Worm (Caenorhabditis elegans): Measurements from ENCODE around the gene F13H8.12.

Gene F13H8.12

ce11 chrII:6235432-6236092, 26.8 kb upstream of the F13H8.12 start, which contains the start of gene T24H7.9:
Gene T24H7.9 (minus strand): TSS chrII:6235505.
- TF ChIP-seq ceh-48 (tag; optimal IDR thresholded peaks at IDR 0.05) (no peak), pax-1 (tag; optimal IDR thresholded peaks at IDR 0.05) (no peak), lin-11 (tag; optimal IDR thresholded peaks at IDR 0.05) (no peak), ahr-1 (tag; optimal IDR thresholded peaks at IDR 0.05) (no peak), ceh-45 (GFP tag; IDR thresholded peaks at IDR 0.05) (no peak), fax-1 (tag; optimal IDR thresholded peaks at IDR 0.05) (no peak), ceh-31 (tag; optimal IDR thresholded peaks at IDR 0.05) (no peak), ref-2 (tag; optimal IDR thresholded peaks at IDR 0.05) (no peak), madf-2 (tag; optimal IDR thresholded peaks at IDR 0.05) (no peak), pha-4 (tag; optimal IDR thresholded peaks at IDR 0.05) (no peak), ttx-3 (tag; optimal IDR thresholded peaks at IDR 0.05) (no peak), pha-2 (tag; optimal IDR thresholded peaks at IDR 0.05) (no peak), pag-3 (tag; optimal IDR thresholded peaks at IDR 0.05; ENCODE audit: borderline replicate concordance) (no peak), pqm-1 (tag; optimal IDR thresholded peaks at IDR 0.05) (no peak), ets-4 (tag; optimal IDR thresholded peaks at IDR 0.05) (no peak), che-1 (tag; optimal IDR thresholded peaks at IDR 0.05) (no peak), sox-2 (GFP tag; IDR thresholded peaks at IDR 0.05) (no peak)

- no peak for TF ChIP-seq elt-4 (tag; optimal IDR thresholded peaks at IDR 0.05)
- peak; percentile 45 for TF ChIP-seq hlh-30 (tag; optimal IDR thresholded peaks at IDR 0.05; ENCODE audit: insufficient read depth)
- TF ChIP-seq ceh-34 (tag; optimal IDR thresholded peaks at IDR 0.05) = peak; percentile 11
- peak; percentile 62 for TF ChIP-seq ceh-18 (tag; optimal IDR thresholded peaks at IDR 0.05)
- peak; percentile 33 for TF ChIP-seq tbx-2 (tag; optimal IDR thresholded peaks at IDR 0.05)
- TF ChIP-seq hlh-13 (GFP tag; optimal IDR thresholded peaks at IDR 0.05) = no peak
- TF ChIP-seq sox-2 (GFP tag; IDR thresholded peaks at IDR 0.05) = no peak
- TF ChIP-seq K02D7.2 (tag; optimal IDR thresholded peaks at IDR 0.05) = no peak
- TF ChIP-seq unc-3 (GFP tag; conservative IDR thresholded peaks at IDR 0.05) = no peak
- TF ChIP-seq unc-3 (tag; optimal IDR thresholded peaks at IDR 0.05) = no peak
These were observed 26.0 kb upstream of the F13H8.12 start for ce11 chrII:6236093-6236945.

ce11 chrII:6241758-6242157, 20.6 kb upstream of the F13H8.12 start, which contains the start of gene T24H7.8:
Gene T24H7.8 (plus strand): TSS chrII:6242058.
- TF ChIP-seq ref-2 (tag; optimal IDR thresholded peaks at IDR 0.05) = no peak
- TF ChIP-seq nhr-11 (tag; optimal IDR thresholded peaks at IDR 0.05) = no peak
- no peak for TF ChIP-seq F13H6.1 (tag; optimal IDR thresholded peaks at IDR 0.05)
- TF ChIP-seq lin-11 (tag; optimal IDR thresholded peaks at IDR 0.05) = no peak
- no peak for TF ChIP-seq ceh-9 (tag; optimal IDR thresholded peaks at IDR 0.05)
- no peak for TF ChIP-seq K09A11.1 (tag; optimal IDR thresholded peaks at IDR 0.05; ENCODE audit: insufficient read depth)
- TF ChIP-seq mec-3 (tag; optimal IDR thresholded peaks at IDR 0.05; ENCODE audit: borderline replicate concordance) = no peak

- TF ChIP-seq tbx-7 (tag; optimal IDR thresholded peaks at IDR 0.05) = no peak
- TF ChIP-seq lim-6 (tag; optimal IDR thresholded peaks at IDR 0.05) = no peak
- no peak for TF ChIP-seq pag-3 (tag; optimal IDR thresholded peaks at IDR 0.05; ENCODE audit: borderline replicate concordance)
- no peak for TF ChIP-seq F13H6.1 (tag; optimal IDR thresholded peaks at IDR 0.05)
- TF ChIP-seq pqm-1 (tag; optimal IDR thresholded peaks at IDR 0.05) = no peak
- TF ChIP-seq ceh-45 (GFP tag; IDR thresholded peaks at IDR 0.05) = no peak
- no peak for TF ChIP-seq gmeb-2 (tag; optimal IDR thresholded peaks at IDR 0.05)
- TF ChIP-seq hlh-30 (tag; optimal IDR thresholded peaks at IDR 0.05; ENCODE audit: insufficient read depth) = no peak
These were observed 18.2 kb upstream of the F13H8.12 start, which contains the start of gene tat-4 for ce11 chrII:6244171-6244570. Gene tat-4 (minus strand): TSS chrII:6244287.
